Worm (Caenorhabditis elegans): Measurements from ENCODE around the gene ttr-52.

ce11 chrIII:13377249-13377648 is 27.3 kb upstream of the ttr-52 start:
- TF ChIP-seq klf-2 (GFP tag; conservative IDR thresholded peaks at IDR 0.05): no peak
- TF ChIP-seq ztf-23 (GFP tag; IDR thresholded peaks at IDR 0.05): no peak
- no peak for TF ChIP-seq flt-1 (GFP tag; IDR thresholded peaks at IDR 0.05)
- TF ChIP-seq cog-1 (tag; optimal IDR thresholded peaks at IDR 0.05): no peak
